Fruit fly (Drosophila melanogaster): ENCODE measurements around the gene CG17196.

Gene CG17196

dm6 chr3R:25778205-25778604, 2.2 kb upstream of the CG17196 start, which contains the start of gene CG4956 (continued):
- TF ChIP-seq CG12659 (GFP tag; optimal IDR thresholded peaks at IDR 0.05): no peak
- TF ChIP-seq yki (optimal IDR thresholded peaks at IDR 0.05): no peak
- no peak for TF ChIP-seq CG18476 (GFP tag; optimal IDR thresholded peaks at IDR 0.05)
- TF ChIP-seq CG7556 (GFP tag; optimal IDR thresholded peaks at IDR 0.05): no peak
- no peak for TF ChIP-seq Sox100B (GFP tag; optimal IDR thresholded peaks at IDR 0.05)
- TF ChIP-seq hb (GFP tag; IDR thresholded peaks at IDR 0.05; ENCODE audit: partially characterized antibody): no peak
- TF ChIP-seq Lim3 (GFP tag; IDR thresholded peaks at IDR 0.05): no peak

DNA sequence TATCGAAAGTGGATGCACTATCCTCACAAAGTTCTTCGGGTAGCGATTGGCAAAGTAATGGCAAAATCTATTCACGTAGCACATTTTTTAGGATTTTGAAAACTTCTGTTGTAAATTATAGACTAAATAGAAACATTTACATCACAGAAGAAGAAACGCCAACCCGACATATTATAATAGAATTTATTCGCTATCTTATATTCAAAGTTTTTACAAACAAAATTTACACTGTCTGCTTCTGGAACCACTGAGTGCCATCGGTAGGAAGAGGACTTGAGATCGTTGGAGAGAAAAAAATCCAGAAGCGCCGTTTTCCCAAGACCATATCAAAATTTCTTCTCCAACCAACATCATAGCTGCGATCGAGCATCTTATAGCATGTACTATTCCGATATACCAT, 1.1 kb upstream of the CG17196 start, which contains the start of gene CG17195:
Gene CG17195, minus strand, starts transcription at position 101 of the 400 bp plus-strand sequence.
- TF ChIP-seq Ravus (GFP tag; IDR thresholded peaks at IDR 0.05) (no peak), Xbp1 (GFP tag; optimal IDR thresholded peaks at IDR 0.05) (no peak), Med (GFP tag) (no peak), HmgD (GFP tag; optimal IDR thresholded peaks at IDR 0.05) (no peak), sr (GFP tag; IDR thresholded peaks at IDR 0.05) (no peak), CG12071 (GFP tag; optimal IDR thresholded peaks at IDR 0.05) (no peak), Hmr (GFP tag; optimal IDR thresholded peaks at IDR 0.05) (no peak), dimm (GFP tag; IDR thresholded peaks at IDR 0.05) (no peak)

DNA sequence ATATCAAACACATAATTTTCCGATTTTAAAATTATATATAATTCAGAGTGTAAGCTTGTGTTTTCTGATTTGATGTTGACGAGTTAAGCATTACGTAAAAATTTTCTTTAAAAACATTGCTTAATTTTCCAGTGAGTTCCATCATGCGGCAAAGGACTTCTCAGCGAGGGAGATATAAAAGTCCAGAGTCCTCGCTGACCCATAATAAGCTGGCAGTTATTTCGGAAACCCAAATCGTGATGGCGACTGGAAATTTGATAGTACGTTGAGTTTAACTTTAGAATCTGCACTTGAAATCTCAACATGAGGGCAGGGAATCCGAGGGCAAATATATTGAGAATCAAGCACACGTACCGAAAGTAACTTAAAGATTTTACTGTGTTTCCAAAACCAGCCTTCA, 768 bp downstream of the CG17196 start, which contains the start of the genes CG17197 and CG17198:
Gene CG17197, minus strand, starts transcription at position 101 of the 400 bp plus-strand sequence.
Gene CG17198, minus strand, starts transcription at position 101 of the 400 bp plus-strand sequence.
- no peak for TF ChIP-seq CG12299 (tag; optimal IDR thresholded peaks at IDR 0.05)
- no peak for TF ChIP-seq CG6254 (GFP tag; optimal IDR thresholded peaks at IDR 0.05)
- no peak for TF ChIP-seq D (optimal IDR thresholded peaks at IDR 0.05)
- no peak for TF ChIP-seq D (GFP tag; optimal IDR thresholded peaks at IDR 0.05)
- TF ChIP-seq CG3995 (GFP tag; optimal IDR thresholded peaks at IDR 0.05): no peak
- no peak for TF ChIP-seq CG17385 (GFP tag; optimal IDR thresholded peaks at IDR 0.05)
- no peak for TF ChIP-seq CG13624 (GFP tag; optimal IDR thresholded peaks at IDR 0.05)
- no peak for TF ChIP-seq Tbp (GFP tag; optimal IDR thresholded peaks at IDR 0.05)
- no peak for TF ChIP-seq CG13296 (GFP tag; optimal IDR thresholded peaks at IDR 0.05)
- no peak for TF ChIP-seq ro (GFP tag; IDR thresholded peaks at IDR 0.05)

DNA sequence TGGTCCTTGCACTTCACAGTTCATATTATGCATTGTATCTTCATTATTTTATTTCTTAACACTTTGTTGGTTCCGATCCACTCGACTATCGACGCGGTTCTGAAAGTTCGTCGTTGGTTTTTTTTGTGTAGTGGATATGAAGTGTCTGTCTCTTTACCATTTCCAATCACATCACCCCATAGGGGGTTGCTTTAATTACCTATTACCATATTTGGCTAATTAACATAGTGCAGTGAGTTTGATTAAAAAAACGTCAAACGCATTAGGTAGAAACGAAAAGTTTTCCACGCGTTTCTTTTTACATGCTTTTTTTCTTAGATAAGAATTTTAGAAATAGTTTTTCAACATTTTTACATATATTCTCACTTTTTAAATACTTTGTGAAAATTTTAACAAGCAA, 13.0 kb downstream of the CG17196 start, which contains the start of gene LpR1:
Gene LpR1, minus strand, starts transcription at position 101 of the 400 bp plus-strand sequence.
- TF ChIP-seq CG31388 (GFP tag; optimal IDR thresholded peaks at IDR 0.05): no peak
- no peak for TF ChIP-seq ham (GFP tag; IDR thresholded peaks at IDR 0.05)
- no peak for TF ChIP-seq ase (GFP tag; IDR thresholded peaks at IDR 0.05)
- no peak for TF ChIP-seq eve (GFP tag; optimal IDR thresholded peaks at IDR 0.05)
- no peak for TF ChIP-seq CG18619 (GFP tag; optimal IDR thresholded peaks at IDR 0.05)
- no peak for TF ChIP-seq gfzf (GFP tag; optimal IDR thresholded peaks at IDR 0.05)
- no peak for TF ChIP-seq wor (GFP tag; IDR thresholded peaks at IDR 0.05)
- no peak for TF ChIP-seq emc (GFP tag; optimal IDR thresholded peaks at IDR 0.05)
- TF ChIP-seq inv (GFP tag; IDR thresholded peaks at IDR 0.05; ENCODE audit: partially characterized antibody): no peak
- TF ChIP-seq CG17186 (GFP tag; optimal IDR thresholded peaks at IDR 0.05): no peak
- TF ChIP-seq amos (GFP tag; IDR thresholded peaks at IDR 0.05; ENCODE audit: partially characterized antibody): no peak
- TF ChIP-seq grn (GFP tag; optimal IDR thresholded peaks at IDR 0.05): no peak

Measured in whole organism, embryonic.